Worm (Caenorhabditis elegans) whole organism, late embryonic: ENCODE results near the gene ugt-20.
A peak's percentile ranks its signal among the peaks of the same experiment; 100 is the strongest.

ENCODE experiments used
- C08G9.2 ChIP-seq: sonication (generic microtip); optimal IDR thresholded peaks from 2 replicates; lab custom pipeline; 2016; ENCODE audit warnings: mild to moderate bottlenecking, missing genetic modification characterization, moderate library complexity, missing compliant biosample characterization
- T23F11.4 ChIP-seq: fragments of 200-800 bp; sonication (Bioruptor generic); optimal IDR thresholded peaks from 2 replicates; lab custom pipeline; 2018; ENCODE audit warnings: mild to moderate bottlenecking, missing genetic modification characterization, missing compliant biosample characterization
- Y22D7AL.16 ChIP-seq: sonication (generic microtip); optimal IDR thresholded peaks from 2 replicates; lab custom pipeline; 2016; ENCODE audit warnings: missing genetic modification characterization, missing compliant biosample characterization
- ahr-1 ChIP-seq: sonication (generic microtip); optimal IDR thresholded peaks from 2 replicates; lab custom pipeline; 2016; ENCODE audit warnings: missing genetic modification characterization, missing compliant biosample characterization
- ama-1 ChIP-seq: fragments of 150-350 bp; optimal IDR thresholded peaks from 2 replicates; lab custom pipeline; 2014
- ceh-14 ChIP-seq: sonication (generic microtip); optimal IDR thresholded peaks from 2 replicates; lab custom pipeline; 2016; ENCODE audit warnings: missing genotype, missing genetic modification characterization, missing compliant biosample characterization
- ceh-18 ChIP-seq: sonication (generic microtip); optimal IDR thresholded peaks from 2 replicates; lab custom pipeline; 2016; ENCODE audit warnings: missing genetic modification characterization, missing compliant biosample characterization
- ceh-2 ChIP-seq: sonication (generic microtip); optimal IDR thresholded peaks from 2 replicates; lab custom pipeline; 2016; ENCODE audit warnings: missing genotype, missing genetic modification characterization, missing compliant biosample characterization
- ceh-31 ChIP-seq: sonication (generic microtip); optimal IDR thresholded peaks from 2 replicates; lab custom pipeline; 2016; ENCODE audit warnings: missing genetic modification characterization, missing compliant biosample characterization
- ceh-34 ChIP-seq: sonication (generic microtip); optimal IDR thresholded peaks from 2 replicates; lab custom pipeline; 2016; ENCODE audit warnings: mild to moderate bottlenecking, missing genetic modification characterization, missing compliant biosample characterization
- ceh-48 ChIP-seq: sonication (generic microtip); optimal IDR thresholded peaks from 2 replicates; lab custom pipeline; 2016; ENCODE audit warnings: missing genetic modification characterization, inconsistent platforms, missing compliant biosample characterization
- ceh-9 ChIP-seq: sonication (generic microtip); optimal IDR thresholded peaks from 2 replicates; lab custom pipeline; 2016; ENCODE audit warnings: mild to moderate bottlenecking, missing genetic modification characterization, inconsistent platforms, missing compliant biosample characterization
- che-1 ChIP-seq: sonication (generic microtip); optimal IDR thresholded peaks from 2 replicates; lab custom pipeline; 2016; ENCODE audit warnings: mild to moderate bottlenecking, missing genetic modification characterization, missing compliant biosample characterization
- dmd-4 ChIP-seq: sonication (generic microtip); optimal IDR thresholded peaks from 2 replicates; lab custom pipeline; 2016; ENCODE audit warnings: borderline replicate concordance, missing genetic modification characterization, missing compliant biosample characterization
- elt-2 ChIP-seq: sonication (generic microtip); optimal IDR thresholded peaks from 2 replicates; lab custom pipeline; 2016; ENCODE audit warnings: missing genetic modification reagents, missing genetic modification characterization, missing compliant biosample characterization
- eyg-1 ChIP-seq: sonication (generic microtip); optimal IDR thresholded peaks from 2 replicates; lab custom pipeline; 2016; ENCODE audit warnings: missing genotype, missing genetic modification characterization, missing compliant biosample characterization
- fkh-10 ChIP-seq: fragments of 150-350 bp; optimal IDR thresholded peaks from 2 replicates; lab custom pipeline; 2014; ENCODE audit warnings: missing biosample characterization, missing genetic modification reagents, missing genetic modification characterization
- fkh-6 ChIP-seq: sonication (generic microtip); optimal IDR thresholded peaks from 2 replicates; lab custom pipeline; 2016; ENCODE audit warnings: missing genetic modification characterization, missing compliant biosample characterization
- hlh-13 ChIP-seq: fragments of 200-800 bp; sonication (Bioruptor generic); optimal IDR thresholded peaks from 2 replicates; lab custom pipeline; 2018; ENCODE audit warnings: mild to moderate bottlenecking, missing genetic modification characterization, missing compliant biosample characterization
- hlh-15 ChIP-seq: sonication (generic microtip); optimal IDR thresholded peaks from 2 replicates; lab custom pipeline; 2016; ENCODE audit warnings: missing genetic modification characterization, missing compliant biosample characterization
- madf-2 ChIP-seq: sonication (generic microtip); optimal IDR thresholded peaks from 2 replicates; lab custom pipeline; 2017; ENCODE audit warnings: missing genetic modification characterization, missing compliant biosample characterization
- nfya-1 ChIP-seq: sonication (generic microtip); optimal IDR thresholded peaks from 2 replicates; lab custom pipeline; 2017; ENCODE audit warnings: missing genetic modification characterization, mild to moderate bottlenecking, missing compliant biosample characterization, antibody characterized with exemption, moderate library complexity
- nhr-11 ChIP-seq: fragments of 150-350 bp; optimal IDR thresholded peaks from 2 replicates; lab custom pipeline; 2014; ENCODE audit warnings: missing biosample characterization, missing genetic modification characterization
- npax-4 ChIP-seq: sonication (generic microtip); optimal IDR thresholded peaks from 2 replicates; lab custom pipeline; 2016; ENCODE audit warnings: missing genetic modification characterization, missing compliant biosample characterization
- pax-1 ChIP-seq: fragments of 150-350 bp; optimal IDR thresholded peaks from 2 replicates; lab custom pipeline; 2014; ENCODE audit warnings: missing biosample characterization, missing genetic modification characterization
- pha-2 ChIP-seq: sonication (generic microtip); optimal IDR thresholded peaks from 2 replicates; lab custom pipeline; 2017; ENCODE audit warnings: mild to moderate bottlenecking, missing genetic modification characterization, missing compliant biosample characterization
- pros-1 ChIP-seq: fragments of 150-350 bp; optimal IDR thresholded peaks from 2 replicates; lab custom pipeline; 2014; ENCODE audit warnings: missing biosample characterization, missing genetic modification reagents, missing genetic modification characterization
- ref-2 ChIP-seq: sonication (generic microtip); optimal IDR thresholded peaks from 2 replicates; lab custom pipeline; 2016; ENCODE audit warnings: missing genetic modification characterization, missing compliant biosample characterization
- rnt-1 ChIP-seq: sonication (generic microtip); optimal IDR thresholded peaks from 2 replicates; lab custom pipeline; 2016; ENCODE audit warnings: missing genetic modification characterization, missing compliant biosample characterization
- sdc-2 ChIP-seq: sonication (generic microtip); optimal IDR thresholded peaks from 2 replicates; lab custom pipeline; 2016; ENCODE audit warnings: missing genotype, missing genetic modification characterization, missing compliant biosample characterization
- unc-86 ChIP-seq: sonication (generic microtip); optimal IDR thresholded peaks from 2 replicates; lab custom pipeline; 2016; ENCODE audit warnings: missing genetic modification characterization, missing compliant biosample characterization
- zip-5 ChIP-seq: sonication (generic microtip); optimal IDR thresholded peaks from 2 replicates; lab custom pipeline; 2016; ENCODE audit warnings: missing genetic modification characterization, missing compliant biosample characterization
- ztf-16 ChIP-seq: sonication (generic microtip); optimal IDR thresholded peaks from 2 replicates; lab custom pipeline; 2017; ENCODE audit warnings: missing genetic modification characterization, missing compliant biosample characterization

ugt-20 gene

ce11 chrIV:6094315-6094606 lies 10.9 kb upstream of the ugt-20 start:
- TF ChIP-seq madf-2 (tag; lab: Kevin White, UChicago): no peak
- TF ChIP-seq Y22D7AL.16 (tag; lab: Kevin White, UChicago): no peak
- TF ChIP-seq pax-1 (tag; lab: Kevin White, UChicago): no peak
- no peak for TF ChIP-seq ceh-48 (tag; lab: Kevin White, UChicago)
- no peak for TF ChIP-seq unc-86
- no peak for TF ChIP-seq T23F11.4 (GFP tag; lab: Kevin White, UChicago)
- no peak for TF ChIP-seq nfya-1 (tag; lab: Kevin White, UChicago)
- TF ChIP-seq ceh-31: no peak
- TF ChIP-seq ztf-16 (tag; lab: Kevin White, UChicago): no peak
- TF ChIP-seq fkh-6: no peak
- no peak for TF ChIP-seq pha-2
- no peak for TF ChIP-seq ahr-1 (tag; lab: Kevin White, UChicago)
- no peak for TF ChIP-seq dmd-4 (tag; lab: Kevin White, UChicago)

ce11 chrIV:6093477-6094314 lies 10.3 kb upstream of the ugt-20 start, which contains the start of gene cpi-1:
Gene cpi-1, minus strand, starts transcription at chrIV:6093680.
- TF ChIP-seq elt-2: peak; percentile 1
- TF ChIP-seq nhr-11 (tag; lab: Kevin White, UChicago): no peak

DNA sequence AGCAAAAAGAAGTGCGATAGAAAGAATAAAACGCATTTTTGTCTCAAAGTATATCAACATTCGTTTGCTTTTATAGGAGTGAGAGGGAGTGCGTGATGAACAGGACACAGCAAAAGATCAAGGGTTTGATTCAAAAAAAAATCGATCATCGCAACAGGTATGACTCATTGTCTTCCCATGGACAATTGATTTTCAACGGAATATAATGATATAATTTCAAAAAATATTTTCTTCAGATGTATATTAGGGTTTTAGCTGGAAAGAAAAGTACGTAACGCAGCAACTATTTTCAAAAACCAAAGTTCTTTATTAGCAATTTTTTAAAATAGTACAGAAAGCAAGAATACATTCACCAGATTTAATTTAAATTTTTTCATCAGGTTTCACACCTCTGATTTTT lies 8.9 kb upstream of the ugt-20 start, which contains the start of gene K08B4.7:
Gene K08B4.7, minus strand, starts transcription at position 101 of the 400 bp plus-strand sequence.
- TF ChIP-seq ceh-18 (tag; lab: Kevin White, UChicago) (no peak), nfya-1 (tag; lab: Kevin White, UChicago) (no peak), ceh-14 (no peak), elt-2 (no peak), hlh-13 (GFP tag; lab: Kevin White, UChicago) (no peak), C08G9.2 (tag; lab: Kevin White, UChicago) (no peak), pha-2 (no peak), pros-1 (tag; lab: Kevin White, UChicago) (no peak), ceh-34 (tag; lab: Kevin White, UChicago) (no peak), ceh-48 (tag; lab: Kevin White, UChicago) (no peak), zip-5 (no peak), eyg-1 (no peak)
- TF ChIP-seq, all 69 proteins: peak for 0

ce11 chrIV:6086479-6086878 lies 3.1 kb upstream of the ugt-20 start:
- no peak for TF ChIP-seq ceh-9 (tag; lab: Kevin White, UChicago)
- peak; percentile 74 for TF ChIP-seq elt-2

DNA sequence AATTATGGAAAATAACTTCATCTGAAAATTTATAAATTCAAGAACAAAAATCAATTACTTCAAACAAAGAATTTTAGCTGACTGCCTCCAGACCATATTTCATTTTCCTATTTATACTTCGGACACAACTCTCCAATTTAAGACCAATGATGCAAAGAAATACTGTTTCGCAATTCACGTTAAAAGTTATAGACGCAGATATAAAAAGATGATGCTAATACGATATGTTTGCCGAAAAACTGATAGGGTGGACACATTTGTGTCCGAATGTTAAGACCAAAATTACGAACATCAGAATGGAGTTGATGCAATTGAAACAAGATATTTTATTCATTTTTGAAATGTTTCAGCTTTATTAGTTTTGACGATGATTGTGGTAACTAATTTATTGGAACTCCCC lies 3.5 kb downstream of the ugt-20 start, which contains the start of gene ugt-19:
Gene ugt-19, minus strand, starts transcription at position 28 of the 400 bp plus-strand sequence.
- TF ChIP-seq elt-2: peak; percentile 19
- TF ChIP-seq T23F11.4 (GFP tag; lab: Kevin White, UChicago): no peak

DNA sequence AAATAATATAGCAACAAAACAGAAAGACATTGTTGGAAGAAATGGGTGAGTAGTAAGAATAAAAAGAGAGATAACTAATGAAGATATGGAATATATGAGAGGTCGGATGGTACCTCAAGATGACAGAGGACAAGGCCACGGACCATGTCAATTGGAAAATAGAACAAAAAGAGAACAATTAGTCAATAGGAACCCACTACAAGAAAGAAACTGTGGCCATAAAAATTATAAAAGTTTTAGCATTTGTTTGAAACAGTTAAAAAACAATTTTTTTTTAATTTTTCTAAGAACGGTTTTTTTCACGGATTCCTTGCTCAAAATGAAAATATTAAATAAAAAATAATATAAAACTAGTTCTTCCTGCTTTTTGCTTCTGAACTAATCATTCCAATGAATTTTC lies 7.3 kb downstream of the ugt-20 start, which contains the start of gene cpg-20:
Gene cpg-20, minus strand, starts transcription at position 101 of the 400 bp plus-strand sequence.
- TF ChIP-seq ceh-2 (no peak), hlh-15 (no peak), rnt-1 (no peak), ama-1 (lab: Kevin White, UChicago) (no peak), npax-4 (tag; lab: Kevin White, UChicago) (no peak), ref-2 (no peak), sdc-2 (no peak), che-1 (no peak), elt-2 (no peak), fkh-10 (GFP tag; lab: Kevin White, UChicago) (no peak)
